Fruit fly (Drosophila melanogaster) whole organism, wandering third instar larva: Measurements from ENCODE around the gene dnd.
A peak's percentile ranks its signal among the peaks of the same experiment; 100 is the strongest.

ENCODE experiments used
- Abd-B ChIP-seq: fragments of >200 bp; optimal IDR thresholded peaks from 2 replicates; lab custom pipeline; 2017; ENCODE audit warnings: missing biosample characterization, missing genetic modification characterization
- CG32264 ChIP-seq: fragments of 200-800 bp; sonication (Bioruptor generic); optimal IDR thresholded peaks from 2 replicates; lab custom pipeline; 2016; ENCODE audit warnings: missing biosample characterization, missing genetic modification characterization
- CG9705 ChIP-seq: fragments of 200-800 bp; sonication (Bioruptor generic); optimal IDR thresholded peaks from 2 replicates; lab custom pipeline; 2018; ENCODE audit warnings: missing biosample characterization, mild to moderate bottlenecking, missing genetic modification characterization
- CrebA ChIP-seq: fragments of 200-800 bp; sonication (Bioruptor generic); optimal IDR thresholded peaks from 2 replicates; lab custom pipeline; 2016; ENCODE audit warnings: missing biosample characterization, mild to moderate bottlenecking, missing genetic modification characterization, borderline replicate concordance
- Dfd ChIP-seq: fragments of >200 bp; optimal IDR thresholded peaks from 2 replicates; lab custom pipeline; 2017; ENCODE audit warnings: missing biosample characterization, missing genetic modification characterization
- GATAd ChIP-seq: sonication (Bioruptor generic); optimal IDR thresholded peaks from 2 replicates; lab custom pipeline; 2016; ENCODE audit warnings: missing biosample characterization, missing genetic modification characterization
- HLH106 ChIP-seq: fragments of 200-800 bp; optimal IDR thresholded peaks from 3 replicates; lab custom pipeline; 2019; ENCODE audit warnings: missing biosample characterization, mild to moderate bottlenecking, missing genetic modification characterization, moderate library complexity
- Hr78 ChIP-seq: fragments of >200 bp; optimal IDR thresholded peaks from 2 replicates; lab custom pipeline; 2017; ENCODE audit warnings: missing biosample characterization, missing genetic modification characterization
- Hr83 ChIP-seq: fragments of 200-300 bp; sonication (Bioruptor generic); optimal IDR thresholded peaks from 2 replicates; lab custom pipeline; 2016; ENCODE audit warnings: missing biosample characterization, mild to moderate bottlenecking, missing genetic modification characterization, moderate library complexity; ENCODE audit not compliant: poor library complexity, severe bottlenecking
- Jra ChIP-seq: sonication (Bioruptor generic); optimal IDR thresholded peaks from 2 replicates; lab custom pipeline; 2016; ENCODE audit warnings: missing biosample characterization, missing genetic modification characterization
- Mio ChIP-seq: sonication (Bioruptor generic); optimal IDR thresholded peaks from 2 replicates; lab custom pipeline; 2016; ENCODE audit warnings: missing biosample characterization, missing genetic modification characterization
- N ChIP-seq: fragments of >200 bp; optimal IDR thresholded peaks from 2 replicates; lab custom pipeline; 2018; ENCODE audit warnings: missing biosample characterization, missing external identifiers, missing genetic modification characterization
- OdsH ChIP-seq: fragments of 200-800 bp; sonication (Bioruptor generic); optimal IDR thresholded peaks from 2 replicates; lab custom pipeline; 2016; ENCODE audit warnings: missing biosample characterization, mild to moderate bottlenecking, missing genetic modification characterization
- Rel ChIP-seq, 2 experiments: fragments of 200-800 bp; sonication (Bioruptor generic) in 1 of 2; optimal IDR thresholded peaks; 2 replicates in 1 of 2; 3 replicates in 1 of 2; lab custom pipeline; 2016 to 2019; ENCODE audit warnings: mild to moderate bottlenecking in 2 of 2, missing biosample characterization in 2 of 2, missing genetic modification characterization in 2 of 2, moderate library complexity in 1 of 2
- Sp1 ChIP-seq: fragments of 200-800 bp; sonication (Bioruptor generic); optimal IDR thresholded peaks from 3 replicates; lab custom pipeline; 2019; ENCODE audit warnings: missing biosample characterization, mild to moderate bottlenecking, missing genetic modification characterization, moderate library complexity
- Vsx2 ChIP-seq: fragments of 200-300, 225-300 bp; sonication (Bioruptor generic); optimal IDR thresholded peaks from 2 replicates; lab custom pipeline; 2018; ENCODE audit warnings: missing biosample characterization, missing genetic modification characterization; ENCODE audit not compliant: partially characterized antibody
- brk ChIP-seq: fragments of 200-800 bp; sonication (Bioruptor generic); optimal IDR thresholded peaks from 2 replicates; lab custom pipeline; 2016; ENCODE audit warnings: missing biosample characterization, mild to moderate bottlenecking, missing genetic modification characterization
- dl ChIP-seq, 2 experiments: fragments of 175-275, 200-275 bp in 1 of 2; fragments of 200-275 bp in 1 of 2; sonication (Bioruptor generic); optimal IDR thresholded peaks; lab custom pipeline; 2018; ENCODE audit warnings: mild to moderate bottlenecking in 2 of 2, missing biosample characterization in 2 of 2, missing genetic modification characterization in 2 of 2, moderate library complexity in 2 of 2; ENCODE audit not compliant: partially characterized antibody in 2 of 2, insufficient read depth in 1 of 2
- dmrt93B ChIP-seq: fragments of 200-800 bp; sonication (Bioruptor generic); optimal IDR thresholded peaks from 2 replicates; lab custom pipeline; 2018; ENCODE audit warnings: missing biosample characterization, mild to moderate bottlenecking, missing genetic modification characterization
- ey ChIP-seq: fragments of 200-800 bp; sonication (Bioruptor generic); optimal IDR thresholded peaks from 2 replicates; lab custom pipeline; 2016; ENCODE audit warnings: missing biosample characterization, missing genetic modification characterization
- foxo ChIP-seq, 2 experiments: fragments of 200-800 bp; sonication (Bioruptor generic); optimal IDR thresholded peaks; 2 replicates in 1 of 2; 3 replicates in 1 of 2; lab custom pipeline; 2016 to 2017; ENCODE audit warnings: missing biosample characterization in 2 of 2, missing genetic modification characterization in 2 of 2
- fru ChIP-seq: fragments of 200-800 bp; sonication (Bioruptor generic); optimal IDR thresholded peaks from 3 replicates; lab custom pipeline; 2016; ENCODE audit warnings: missing biosample characterization, mild to moderate bottlenecking, missing genetic modification characterization
- h ChIP-seq: fragments of 200-800 bp; sonication (Bioruptor generic); optimal IDR thresholded peaks from 3 replicates; lab custom pipeline; 2016; ENCODE audit warnings: missing biosample characterization, mild to moderate bottlenecking, missing genetic modification characterization
- pan ChIP-seq: fragments of >200 bp; optimal IDR thresholded peaks from 2 replicates; lab custom pipeline; 2017
- psq ChIP-seq: fragments of 200-800 bp; sonication (Bioruptor generic); optimal IDR thresholded peaks from 3 replicates; lab custom pipeline; 2017; ENCODE audit warnings: missing biosample characterization, mild to moderate bottlenecking, missing genetic modification characterization, moderate library complexity
- rgr ChIP-seq: fragments of 200-800 bp; sonication (Bioruptor generic); optimal IDR thresholded peaks from 3 replicates; lab custom pipeline; 2016; ENCODE audit warnings: missing biosample characterization, mild to moderate bottlenecking, missing genetic modification characterization
- sage ChIP-seq: fragments of 200-800 bp; sonication (Bioruptor generic); optimal IDR thresholded peaks from 2 replicates; lab custom pipeline; 2016; ENCODE audit warnings: missing biosample characterization, mild to moderate bottlenecking, missing genetic modification characterization
- sv ChIP-seq: fragments of 200-800 bp; sonication (Bioruptor generic); optimal IDR thresholded peaks from 3 replicates; lab custom pipeline; 2016; ENCODE audit warnings: missing biosample characterization, missing genetic modification characterization
- tai ChIP-seq: sonication (Bioruptor generic); optimal IDR thresholded peaks from 2 replicates; lab custom pipeline; 2016; ENCODE audit warnings: missing biosample characterization, missing genetic modification characterization
- woc ChIP-seq: sonication (Bioruptor generic); optimal IDR thresholded peaks from 2 replicates; lab custom pipeline; 2016; ENCODE audit warnings: missing biosample characterization, mild to moderate bottlenecking, missing genetic modification characterization

dnd gene

DNA sequence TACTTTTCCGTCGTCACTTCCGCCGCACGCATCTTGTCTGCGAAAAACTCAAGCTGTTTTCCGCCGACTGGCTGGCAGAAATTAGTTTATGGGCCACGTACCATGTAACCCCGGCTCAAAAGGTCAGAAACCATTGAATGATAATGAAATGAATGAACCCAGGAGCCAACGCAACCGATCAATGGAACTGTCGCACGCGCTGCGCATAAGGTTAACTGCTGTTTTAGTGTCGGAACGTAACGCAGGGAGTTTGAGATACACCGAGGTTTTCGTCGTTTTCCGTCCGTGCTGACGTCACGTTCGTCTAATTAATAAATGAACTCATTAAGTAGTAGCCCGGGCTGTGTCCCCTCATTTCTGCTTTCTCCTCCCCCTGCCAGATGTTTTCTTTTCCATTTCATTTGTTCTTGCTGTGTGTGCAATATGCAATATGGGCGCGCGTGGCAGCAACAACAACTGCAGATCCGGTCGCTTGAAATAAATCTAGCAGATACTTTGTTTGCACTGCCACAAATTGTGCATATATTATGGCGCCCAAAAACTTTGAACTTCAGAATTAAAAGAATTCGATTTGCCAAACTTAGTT, 28.8 kb downstream of the dnd start:
- no peak for TF ChIP-seq Abd-B (GFP tag; lab: Kevin White, UChicago)
- TF ChIP-seq Rel (GFP tag; optimal IDR thresholded peaks at IDR 0.05; lab: Kevin White, UChicago): no peak
- no peak for TF ChIP-seq Rel (tag; optimal IDR thresholded peaks at IDR 0.05; lab: Kevin White, UChicago)
- TF ChIP-seq woc (GFP tag; lab: Kevin White, UChicago): no peak
- no peak for TF ChIP-seq pan
- TF ChIP-seq Vsx2: no peak
- no peak for TF ChIP-seq sage (GFP tag; lab: Kevin White, UChicago)
- TF ChIP-seq Dfd (GFP tag; lab: Kevin White, UChicago): no peak
- TF ChIP-seq sv (GFP tag; lab: Kevin White, UChicago): no peak

DNA sequence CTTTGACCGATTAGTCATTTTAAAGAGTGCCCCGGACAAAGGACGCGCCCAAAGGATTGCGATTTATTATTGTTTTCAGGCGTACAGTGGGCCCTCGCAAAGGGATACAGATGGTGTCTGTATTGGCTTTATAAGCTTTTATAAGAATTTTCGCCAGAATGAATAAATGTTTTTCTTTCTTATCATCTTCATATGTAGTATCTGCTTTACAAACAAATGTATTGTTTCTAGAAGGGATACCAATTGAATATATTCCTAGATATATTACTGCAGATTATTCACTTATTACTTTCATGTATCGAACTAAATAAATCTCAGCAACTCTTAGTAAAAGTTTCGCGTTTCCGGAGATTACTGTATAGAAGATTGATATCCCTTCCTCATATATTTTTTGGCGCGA, 29.6 kb downstream of the dnd start:
- TF ChIP-seq ey (GFP tag; lab: Kevin White, UChicago) (peak; percentile 6), sage (GFP tag; lab: Kevin White, UChicago) (no peak), sv (GFP tag; lab: Kevin White, UChicago) (no peak), N (GFP tag; lab: Kevin White, UChicago) (no peak), CrebA (GFP tag; lab: Kevin White, UChicago) (no peak), Hr83 (GFP tag; lab: Kevin White, UChicago) (no peak), brk (GFP tag; lab: Kevin White, UChicago) (no peak), Abd-B (GFP tag; lab: Kevin White, UChicago) (no peak), Vsx2 (no peak), rgr (no peak), HLH106 (peak; percentile 28), fru (GFP tag; lab: Kevin White, UChicago) (peak; percentile 36), h (GFP tag; lab: Kevin White, UChicago) (peak; percentile 13), dl (GFP tag; optimal IDR thresholded peaks at IDR 0.05; lab: Kevin White, UChicago; ENCODE audit: insufficient read depth in 1 of 2, partially characterized antibody in 2 of 2) (no peak), Sp1 (GFP tag; lab: Kevin White, UChicago) (peak; percentile 11), Hr78 (GFP tag; lab: Kevin White, UChicago) (no peak), woc (GFP tag; lab: Kevin White, UChicago) (peak; percentile 17), OdsH (GFP tag; lab: Kevin White, UChicago) (peak; percentile 6), dmrt93B (GFP tag; lab: Kevin White, UChicago) (no peak), Mio (GFP tag; lab: Kevin White, UChicago) (no peak), tai (GFP tag; lab: Kevin White, UChicago) (no peak), psq (GFP tag; lab: Kevin White, UChicago) (peak; percentile 7), foxo (GFP tag; optimal IDR thresholded peaks at IDR 0.05; lab: Kevin White, UChicago) (peak in 1 of 2 experiments; percentile 26), pan (no peak)
- TF ChIP-seq, all 38 proteins: peak for 9

DNA sequence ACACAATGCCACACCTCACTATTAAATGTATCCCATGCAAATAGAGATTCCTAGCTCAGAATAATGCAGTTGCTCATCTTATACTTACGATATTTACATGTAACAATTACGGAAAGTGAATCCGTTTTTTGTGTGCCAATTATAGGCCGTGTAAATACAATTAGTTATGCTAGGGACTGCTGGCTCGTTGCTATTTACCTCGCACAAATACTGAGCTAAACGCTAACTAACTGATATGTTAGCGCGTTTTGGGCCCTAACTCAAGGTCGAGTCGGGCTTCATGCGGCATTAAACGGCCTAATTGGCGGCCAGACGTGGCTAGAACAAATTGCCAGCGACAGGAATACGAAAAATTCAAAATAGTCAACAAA, 30.3 kb downstream of the dnd start:
- TF ChIP-seq OdsH (GFP tag; lab: Kevin White, UChicago) (no peak), rgr (no peak), CG9705 (GFP tag; lab: Kevin White, UChicago) (no peak), CrebA (GFP tag; lab: Kevin White, UChicago) (no peak), N (GFP tag; lab: Kevin White, UChicago) (no peak), CG32264 (GFP tag; lab: Kevin White, UChicago) (no peak), brk (GFP tag; lab: Kevin White, UChicago) (no peak), woc (GFP tag; lab: Kevin White, UChicago) (no peak), GATAd (GFP tag; lab: Kevin White, UChicago) (no peak), Hr78 (GFP tag; lab: Kevin White, UChicago) (no peak), Sp1 (GFP tag; lab: Kevin White, UChicago) (no peak), Jra (GFP tag; lab: Kevin White, UChicago) (no peak), psq (GFP tag; lab: Kevin White, UChicago) (no peak), pan (no peak), Dfd (GFP tag; lab: Kevin White, UChicago) (no peak), Abd-B (GFP tag; lab: Kevin White, UChicago) (no peak)
- TF ChIP-seq, all 38 proteins: peak for 0
